Worm (Caenorhabditis elegans) whole organism, L4/young adult: Measurements from ENCODE around the gene grk-2.
"Not testable (repeated sequence)": the region's sequence is repeated elsewhere in the genome, so short reads cannot be mapped to it uniquely, and the experiment has no call there.

ENCODE experiments used
- W03F9.2 ChIP-seq: fragments of 150-350 bp; optimal IDR thresholded peaks from 2 replicates; lab custom pipeline; 2014; ENCODE audit warnings: missing biosample characterization, missing genetic modification characterization
- dao-5 ChIP-seq: sonication (generic microtip); optimal IDR thresholded peaks from 2 replicates; lab custom pipeline; 2016; ENCODE audit warnings: missing genotype, missing genetic modification characterization, moderate library complexity, missing compliant biosample characterization
- him-1 ChIP-seq: sonication (generic microtip); optimal IDR thresholded peaks from 2 replicates; lab custom pipeline; 2016; ENCODE audit warnings: missing genotype, missing genetic modification reagents, missing genetic modification characterization, missing compliant biosample characterization

The grk-2 gene

DNA sequence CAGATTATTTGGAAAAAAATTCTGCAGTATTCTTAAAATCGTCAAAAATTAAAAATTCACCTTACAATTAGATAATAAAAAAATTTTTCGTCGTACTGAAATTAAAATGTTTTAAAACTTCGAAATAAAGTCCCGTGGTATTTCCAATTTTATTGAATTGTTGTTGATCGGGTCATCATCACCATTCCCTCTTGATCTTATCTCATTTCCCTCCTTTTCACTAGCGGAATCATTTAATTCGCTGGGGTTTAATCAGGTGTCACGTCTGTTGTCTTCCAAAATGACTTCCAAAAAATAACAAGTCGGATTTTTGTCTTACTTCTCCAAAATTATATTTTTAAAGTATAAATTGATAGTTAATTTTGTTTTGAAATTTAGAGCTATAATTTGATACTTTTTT, 19.3 kb upstream of the grk-2 start:
- TF ChIP-seq dao-5: no peak
- no peak for TF ChIP-seq him-1 (tag; lab: Kevin White, UChicago)
- TF ChIP-seq W03F9.2 (tag; lab: Kevin White, UChicago): no peak

- TF ChIP-seq dao-5: no peak
- no peak for TF ChIP-seq him-1 (tag; lab: Kevin White, UChicago)
- no peak for TF ChIP-seq W03F9.2 (tag; lab: Kevin White, UChicago)
These were observed 18.7 kb upstream of the grk-2 start for ce11 chrIII:657241-657640.

- TF ChIP-seq dao-5: no peak
- no peak for TF ChIP-seq W03F9.2 (tag; lab: Kevin White, UChicago)
- TF ChIP-seq him-1 (tag; lab: Kevin White, UChicago): no peak
These were observed 17.6 kb upstream of the grk-2 start, which contains the start of gene C09F5.1 for ce11 chrIII:658357-658756. C09F5.1 (plus strand) TSS chrIII:658709.

- no peak for TF ChIP-seq him-1 (tag; lab: Kevin White, UChicago)
- no peak for TF ChIP-seq dao-5
These were observed 10.7 kb upstream of the grk-2 start, which contains the start of gene C09F5.3 for ce11 chrIII:665173-665757. C09F5.3 (minus strand) TSS chrIII:665266.

ce11 chrIII:668303-668893, 7.5 kb upstream of the grk-2 start, which contains the start of gene W02B3.3:
W02B3.3 (minus strand) TSS chrIII:668433.
- TF ChIP-seq W03F9.2 (tag; lab: Kevin White, UChicago) (no peak), him-1 (tag; lab: Kevin White, UChicago) (peak; percentile 97), dao-5 (no peak)

- no peak for TF ChIP-seq W03F9.2 (tag; lab: Kevin White, UChicago)
- peak; percentile 2 for TF ChIP-seq him-1 (tag; lab: Kevin White, UChicago)
- no peak for TF ChIP-seq dao-5
These were observed 4.9 kb upstream of the grk-2 start for ce11 chrIII:670994-671393.

ce11 chrIII:675413-675812, 509 bp upstream of the grk-2 start:
- TF ChIP-seq dao-5 (no peak), him-1 (tag; lab: Kevin White, UChicago) (no peak), W03F9.2 (tag; lab: Kevin White, UChicago) (no peak)

DNA sequence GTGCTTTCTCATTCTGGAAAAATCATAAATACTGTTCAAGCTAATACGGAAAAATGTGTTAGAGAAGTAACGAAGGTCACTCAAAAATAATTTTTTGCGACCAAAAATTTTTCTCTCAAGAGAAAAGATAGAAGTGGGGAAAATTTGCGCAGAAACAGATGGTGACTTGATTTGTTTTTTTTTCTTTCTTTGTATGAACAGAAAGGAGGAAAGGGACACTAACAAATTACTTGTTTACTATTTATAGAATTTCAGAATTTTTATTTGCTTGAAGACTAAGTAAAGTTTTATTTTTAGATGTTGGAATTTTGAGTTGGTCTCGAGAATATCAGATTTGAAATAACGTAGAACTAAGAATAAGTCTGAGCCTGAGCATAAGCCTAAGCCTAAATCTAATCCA, 7.4 kb downstream of the grk-2 start, which contains the start of gene W02B3.4:
W02B3.4 (minus strand) TSS at position 101 of the 400 bp plus-strand sequence.
- TF ChIP-seq him-1 (tag; lab: Kevin White, UChicago) (no peak), dao-5 (no peak), W03F9.2 (tag; lab: Kevin White, UChicago) (no peak)

ce11 chrIII:688083-688482, 12.2 kb downstream of the grk-2 start:
- TF ChIP-seq him-1 (tag; lab: Kevin White, UChicago): no peak
- TF ChIP-seq W03F9.2 (tag; lab: Kevin White, UChicago): no peak
- TF ChIP-seq dao-5: no peak

DNA sequence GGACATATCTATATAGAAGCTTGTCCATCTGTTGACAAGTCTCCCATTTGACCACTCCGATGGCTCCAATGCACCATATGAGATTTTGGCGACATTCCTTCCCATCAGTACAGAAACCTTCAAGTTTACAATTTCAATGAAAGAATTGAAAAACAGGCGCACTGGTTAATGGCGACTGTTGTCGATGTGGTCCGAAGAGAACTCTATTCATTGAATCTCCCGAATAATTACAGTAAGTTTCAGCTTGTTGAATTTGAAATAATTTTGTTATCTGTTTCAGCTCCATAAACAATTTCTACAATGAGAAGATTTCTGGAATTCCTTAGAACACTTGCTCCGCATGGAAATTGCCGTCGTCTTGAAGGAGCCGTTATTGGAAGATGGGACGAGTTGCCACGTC, 12.9 kb downstream of the grk-2 start, which contains the start of gene elf-1:
elf-1 (plus strand) TSS at position 301 of the 400 bp plus-strand sequence.
- not testable (repeated sequence) for TF ChIP-seq dao-5; W03F9.2 (tag; lab: Kevin White, UChicago); him-1 (tag; lab: Kevin White, UChicago)

ce11 chrIII:691933-692332, 16.0 kb downstream of the grk-2 start, which contains the start of gene W02B3.7:
W02B3.7 (minus strand) TSS chrIII:692033.
- no peak for TF ChIP-seq W03F9.2 (tag; lab: Kevin White, UChicago)
- TF ChIP-seq him-1 (tag; lab: Kevin White, UChicago): no peak
- TF ChIP-seq dao-5: no peak

DNA sequence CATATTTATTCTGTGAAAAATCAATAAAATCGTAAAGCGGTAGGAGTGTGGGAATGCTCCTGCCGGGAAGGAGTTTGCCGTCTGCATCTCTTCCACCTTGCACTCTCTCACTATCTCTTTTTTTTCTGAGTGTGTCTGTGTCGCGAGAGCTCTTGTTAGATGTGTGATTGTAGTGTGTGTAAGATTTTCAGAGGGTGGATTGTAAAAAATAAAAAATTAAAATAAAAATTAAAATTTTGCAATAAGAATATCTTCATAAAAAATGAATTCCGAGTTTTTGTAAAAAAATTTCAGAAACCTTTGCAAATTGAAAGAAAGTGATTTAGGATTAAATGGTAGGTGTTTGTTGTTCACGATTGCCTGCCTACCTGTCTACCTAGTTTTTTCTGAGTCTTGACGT, 20.4 kb downstream of the grk-2 start, which contains the start of gene sel-15:
sel-15 (minus strand) TSS at position 101 of the 400 bp plus-strand sequence.
- TF ChIP-seq dao-5 (no peak), him-1 (tag; lab: Kevin White, UChicago) (no peak), W03F9.2 (tag; lab: Kevin White, UChicago) (no peak)

DNA sequence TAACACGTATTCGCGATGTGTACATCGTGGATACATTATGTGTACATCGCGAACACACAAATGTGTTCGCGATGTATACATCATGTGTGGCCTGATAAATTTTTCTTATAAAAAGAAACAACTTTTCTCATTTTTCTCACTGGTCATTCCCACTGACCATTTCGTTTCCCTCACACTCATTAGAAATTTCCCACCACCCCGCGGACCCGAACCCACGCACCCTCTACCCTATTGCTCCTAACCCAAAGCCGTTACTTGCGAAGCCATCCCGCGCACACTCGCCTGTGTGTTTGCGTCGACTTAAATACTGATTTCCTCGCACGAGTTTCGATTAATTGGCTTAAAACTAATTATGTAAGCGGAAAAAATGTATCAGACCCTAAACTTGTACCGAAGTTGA, 22.9 kb downstream of the grk-2 start:
- TF ChIP-seq W03F9.2 (tag; lab: Kevin White, UChicago) (no peak), dao-5 (peak; percentile 58)

DNA sequence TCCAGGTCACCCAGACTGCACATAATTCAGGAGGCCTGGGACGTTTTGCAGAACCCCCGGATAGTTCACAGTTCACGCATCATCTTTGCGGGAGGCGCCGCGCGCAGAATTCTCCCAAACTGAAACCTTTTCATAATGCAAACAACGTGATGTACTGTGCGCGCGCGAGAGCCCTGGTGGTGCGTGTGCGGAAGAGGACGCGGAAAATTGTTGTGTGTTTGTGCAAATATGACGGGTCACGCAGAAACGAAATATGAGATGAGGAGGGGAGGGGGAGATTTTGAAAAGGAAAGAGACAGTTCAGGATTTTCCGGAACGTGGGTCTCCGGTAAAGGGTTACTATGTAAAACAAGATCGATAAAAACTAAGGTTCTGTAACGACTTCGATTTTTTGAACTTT, 34.1 kb downstream of the grk-2 start:
- no peak for TF ChIP-seq W03F9.2 (tag; lab: Kevin White, UChicago)
- TF ChIP-seq him-1 (tag; lab: Kevin White, UChicago): no peak
- no peak for TF ChIP-seq dao-5
